Fruit fly (Drosophila melanogaster): ENCODE data around the gene Osi10b.

dm6 chr3R:6269986-6270385, 4.0 kb downstream of the Osi10b start:
- TF ChIP-seq brk (GFP tag; optimal IDR thresholded peaks at IDR 0.05) (no peak), psq (GFP tag; optimal IDR thresholded peaks at IDR 0.05) (no peak), fru (GFP tag; optimal IDR thresholded peaks at IDR 0.05) (no peak)
